Worm (Caenorhabditis elegans): ENCODE measurements around the gene F26H11.8.

- TF ChIP-seq him-1 (tag; optimal IDR thresholded peaks at IDR 0.05): no peak
- TF ChIP-seq dao-5 (tag; optimal IDR thresholded peaks at IDR 0.05): no peak
- no peak for TF ChIP-seq W03F9.2 (tag; optimal IDR thresholded peaks at IDR 0.05)
Observed at ce11 chrII:14374594-14374993, 13.7 kb upstream of the F26H11.8 start.
